Worm (Caenorhabditis elegans): Measurements from ENCODE around the gene nhr-260.

Gene nhr-260

ce11 chrV:1527985-1528384 is 16.5 kb upstream of the nhr-260 start, which contains the start of gene str-236:
Gene str-236, minus strand, starts transcription at chrV:1528085.
- TF ChIP-seq dao-5 (tag; optimal IDR thresholded peaks at IDR 0.05) (no peak), W03F9.2 (tag; optimal IDR thresholded peaks at IDR 0.05) (no peak), him-1 (tag; optimal IDR thresholded peaks at IDR 0.05) (no peak)

DNA sequence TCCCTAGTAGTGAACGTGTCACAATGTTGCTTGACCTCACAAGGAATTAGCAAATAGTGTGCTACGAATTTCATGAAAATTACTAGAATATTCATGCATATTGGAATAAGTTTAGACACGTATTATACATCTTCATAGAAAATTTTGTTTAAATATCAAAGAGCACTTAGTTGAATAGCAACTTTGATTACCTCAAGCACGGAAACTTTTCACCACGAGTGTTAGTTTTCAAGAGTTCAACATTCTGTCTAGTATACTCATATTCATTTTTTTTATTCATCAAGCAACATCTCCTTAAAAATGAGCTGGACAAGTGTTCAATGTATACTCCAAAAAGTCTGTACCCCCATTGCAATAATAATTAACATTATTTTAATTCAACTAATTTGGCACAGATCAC is 11.0 kb upstream of the nhr-260 start, which contains the start of gene str-243:
TSS of gene str-243 (plus strand) at position 301 of the 400 bp plus-strand sequence.
- TF ChIP-seq dao-5 (tag; optimal IDR thresholded peaks at IDR 0.05) (no peak), W03F9.2 (tag; optimal IDR thresholded peaks at IDR 0.05) (no peak), him-1 (tag; optimal IDR thresholded peaks at IDR 0.05) (no peak)

ce11 chrV:1521845-1522244 is 10.4 kb upstream of the nhr-260 start, which contains the start of gene str-240:
Gene str-240, minus strand, starts transcription at chrV:1521945.
- TF ChIP-seq dao-5 (tag; optimal IDR thresholded peaks at IDR 0.05): no peak

- TF ChIP-seq dao-5 (tag; optimal IDR thresholded peaks at IDR 0.05) (no peak), W03F9.2 (tag; optimal IDR thresholded peaks at IDR 0.05) (no peak), him-1 (tag; optimal IDR thresholded peaks at IDR 0.05) (no peak)
These were observed 5.4 kb downstream of the nhr-260 start, which contains the start of gene sru-28 for ce11 chrV:1505995-1506394. Gene sru-28, plus strand, starts transcription at chrV:1506295.

ce11 chrV:1499140-1499539 is 12.3 kb downstream of the nhr-260 start, which contains the start of gene sru-27:
Gene sru-27, plus strand, starts transcription at chrV:1499440.
- TF ChIP-seq him-1 (tag; optimal IDR thresholded peaks at IDR 0.05): no peak
- no peak for TF ChIP-seq W03F9.2 (tag; optimal IDR thresholded peaks at IDR 0.05)
- TF ChIP-seq dao-5 (tag; optimal IDR thresholded peaks at IDR 0.05): no peak

DNA sequence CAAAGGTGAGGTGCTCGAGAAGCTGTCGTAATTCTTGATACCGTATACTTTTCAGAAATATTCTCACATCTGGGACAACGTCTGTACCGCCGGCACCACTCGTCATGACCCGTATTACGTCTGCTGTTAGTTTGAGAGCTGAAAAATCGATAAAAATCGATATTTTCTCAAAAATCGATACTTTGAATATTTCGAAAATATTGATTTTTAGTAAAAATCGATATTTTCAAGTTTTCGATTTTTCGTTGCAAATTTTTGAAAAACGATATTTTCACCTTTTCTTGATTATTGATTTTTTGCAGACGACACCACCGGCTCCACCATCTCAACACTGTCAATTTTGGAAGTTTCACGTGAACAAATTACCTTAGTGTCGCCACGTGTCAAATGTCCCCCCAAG is 15.7 kb downstream of the nhr-260 start:
- TF ChIP-seq W03F9.2 (tag; optimal IDR thresholded peaks at IDR 0.05): no peak
- no peak for TF ChIP-seq dao-5 (tag; optimal IDR thresholded peaks at IDR 0.05)
- TF ChIP-seq him-1 (tag; optimal IDR thresholded peaks at IDR 0.05): no peak

DNA sequence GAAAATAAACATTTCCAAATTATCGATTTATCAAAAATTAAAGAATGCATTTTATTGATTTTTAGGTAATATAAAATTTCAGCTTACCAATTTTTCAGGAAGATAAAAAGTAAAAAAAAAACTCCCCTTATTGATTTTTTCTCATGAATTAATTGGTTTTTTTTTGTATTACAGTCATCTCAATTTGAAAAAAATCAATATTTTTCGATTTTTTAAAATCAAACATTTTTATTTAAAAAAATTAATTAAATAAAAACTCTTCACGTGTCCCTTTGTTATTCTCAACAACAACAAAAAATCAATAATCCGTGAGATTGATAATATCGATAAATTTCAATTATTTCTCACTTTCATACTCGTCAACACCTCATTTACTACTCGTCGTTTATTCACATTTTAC is 16.1 kb downstream of the nhr-260 start, which contains the start of gene C38C3.3:
TSS of gene C38C3.3 (plus strand) at position 301 of the 400 bp plus-strand sequence.
- TF ChIP-seq him-1 (tag; optimal IDR thresholded peaks at IDR 0.05) (no peak), W03F9.2 (tag; optimal IDR thresholded peaks at IDR 0.05) (no peak), dao-5 (tag; optimal IDR thresholded peaks at IDR 0.05) (no peak)

- TF ChIP-seq W03F9.2 (tag; optimal IDR thresholded peaks at IDR 0.05) (no peak), him-1 (tag; optimal IDR thresholded peaks at IDR 0.05) (no peak), dao-5 (tag; optimal IDR thresholded peaks at IDR 0.05) (no peak)
These were observed 17.0 kb downstream of the nhr-260 start, which contains the start of gene spig-7 for ce11 chrV:1494469-1494868. Gene spig-7, plus strand, starts transcription at chrV:1494769.

- no peak for TF ChIP-seq W03F9.2 (tag; optimal IDR thresholded peaks at IDR 0.05)
- no peak for TF ChIP-seq dao-5 (tag; optimal IDR thresholded peaks at IDR 0.05)
- TF ChIP-seq him-1 (tag; optimal IDR thresholded peaks at IDR 0.05): no peak
These were observed 19.9 kb downstream of the nhr-260 start, which contains the start of gene C38C3.6 for ce11 chrV:1491510-1491909. Gene C38C3.6, minus strand, starts transcription at chrV:1491610.

DNA sequence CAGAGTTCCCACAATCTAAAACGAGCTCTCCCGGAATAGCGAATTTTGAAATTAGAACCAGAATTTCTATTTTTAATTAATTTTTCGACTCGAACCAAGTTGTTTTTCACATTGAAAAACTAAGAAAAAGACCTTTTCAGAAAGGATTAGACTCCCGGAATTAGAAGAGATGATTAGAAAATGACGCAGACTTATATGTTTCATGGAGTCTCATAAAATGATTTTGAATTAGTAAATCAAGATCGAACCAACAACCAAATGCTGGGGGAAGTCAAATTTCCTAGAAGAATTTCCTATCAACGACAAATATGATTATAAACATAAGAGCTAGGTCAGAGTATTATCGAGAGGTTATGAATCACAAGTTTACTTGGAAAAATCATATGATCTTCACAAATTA is 22.8 kb downstream of the nhr-260 start:
- TF ChIP-seq him-1 (tag; optimal IDR thresholded peaks at IDR 0.05) (no peak), dao-5 (tag; optimal IDR thresholded peaks at IDR 0.05) (no peak), W03F9.2 (tag; optimal IDR thresholded peaks at IDR 0.05) (no peak)

DNA sequence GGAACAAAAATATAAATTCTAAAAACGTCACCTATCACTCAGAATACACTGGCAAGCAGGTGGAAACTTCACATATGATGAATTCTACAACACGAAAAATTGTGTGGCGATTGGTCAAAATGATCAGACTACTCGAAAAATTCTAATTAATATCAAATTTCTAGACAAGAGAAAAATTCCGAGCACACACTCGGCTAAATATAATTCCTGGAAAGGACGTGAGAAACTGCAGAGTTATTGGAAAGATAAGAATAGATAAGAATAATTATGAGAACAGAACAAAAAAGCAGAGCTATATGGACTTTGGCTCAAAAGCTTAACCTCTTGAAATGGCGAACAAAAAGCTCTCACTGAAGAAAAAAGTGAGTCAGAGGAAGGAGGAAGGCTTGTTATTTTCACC is 24.2 kb downstream of the nhr-260 start:
- TF ChIP-seq dao-5 (tag; optimal IDR thresholded peaks at IDR 0.05) (no peak), him-1 (tag; optimal IDR thresholded peaks at IDR 0.05) (no peak), W03F9.2 (tag; optimal IDR thresholded peaks at IDR 0.05) (no peak)

- TF ChIP-seq dao-5 (tag; optimal IDR thresholded peaks at IDR 0.05) (no peak), W03F9.2 (tag; optimal IDR thresholded peaks at IDR 0.05) (no peak), him-1 (tag; optimal IDR thresholded peaks at IDR 0.05) (no peak)
These were observed 25.4 kb downstream of the nhr-260 start for ce11 chrV:1486031-1486430.

DNA sequence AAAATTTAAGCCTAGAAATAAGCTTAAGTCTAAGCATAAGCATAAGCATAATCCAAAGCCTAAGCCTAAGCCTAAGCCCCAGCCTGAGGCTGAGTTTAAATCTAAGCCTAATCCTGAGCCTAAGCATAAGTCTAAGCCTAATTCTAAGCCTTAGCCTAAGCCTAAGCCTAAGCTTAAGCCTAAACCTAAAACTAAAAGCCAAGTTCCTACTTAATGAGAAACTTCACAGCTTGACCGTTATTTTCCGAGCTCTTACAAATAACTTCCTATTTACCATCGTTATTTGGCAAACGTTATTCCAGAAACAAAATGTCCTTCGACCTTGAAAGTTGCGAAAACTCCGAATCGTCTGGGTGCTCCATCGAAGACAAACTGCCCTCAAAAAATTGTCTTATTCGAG is 29.7 kb downstream of the nhr-260 start, which contains the start of gene C38C3.4:
TSS of gene C38C3.4 (plus strand) at position 301 of the 400 bp plus-strand sequence.
- TF ChIP-seq W03F9.2 (tag; optimal IDR thresholded peaks at IDR 0.05) (no peak), him-1 (tag; optimal IDR thresholded peaks at IDR 0.05) (no peak), dao-5 (tag; optimal IDR thresholded peaks at IDR 0.05) (no peak)

ce11 chrV:1480841-1481240 is 30.6 kb downstream of the nhr-260 start:
- TF ChIP-seq dao-5 (tag; optimal IDR thresholded peaks at IDR 0.05) (no peak), him-1 (tag; optimal IDR thresholded peaks at IDR 0.05) (no peak), W03F9.2 (tag; optimal IDR thresholded peaks at IDR 0.05) (no peak)

ce11 chrV:1476841-1477240 is 34.6 kb downstream of the nhr-260 start:
- no peak for TF ChIP-seq W03F9.2 (tag; optimal IDR thresholded peaks at IDR 0.05)
- TF ChIP-seq dao-5 (tag; optimal IDR thresholded peaks at IDR 0.05): no peak
- TF ChIP-seq him-1 (tag; optimal IDR thresholded peaks at IDR 0.05): no peak
